Worm (Caenorhabditis elegans) whole organism, young adult: ENCODE results near the gene gsp-1.

Experiments
- B0019.2 ChIP-seq: fragments of 200-800 bp; sonication (Bioruptor generic); conservative IDR thresholded peaks from 2 replicates; pipeline ENCODE4 v1.3.6; 2022; ENCODE audit warnings: missing genetic modification reagents, missing genetic modification characterization, missing compliant biosample characterization
- B0336.3 ChIP-seq: fragments of 200-800 bp; sonication (Bioruptor generic); IDR thresholded peaks from 2 replicates; pipeline ENCODE4 v1.3.6; 2022; ENCODE audit warnings: missing genetic modification characterization, missing compliant biosample characterization
- F22D6.2 ChIP-seq: sonication (generic microtip); optimal IDR thresholded peaks from 2 replicates; lab custom pipeline; 2016; ENCODE audit warnings: mild to moderate bottlenecking, missing genetic modification characterization, missing compliant biosample characterization
- K11D2.4 ChIP-seq: fragments of 200-800 bp; sonication (Bioruptor generic); IDR thresholded peaks from 2 replicates; pipeline ENCODE4 v1.3.6; 2022; ENCODE audit warnings: missing genetic modification reagents, missing genetic modification characterization, missing compliant biosample characterization
- K12H6.12 ChIP-seq: fragments of 200-800 bp; sonication (Bioruptor generic); optimal IDR thresholded peaks from 2 replicates; lab custom pipeline; 2018; ENCODE audit warnings: mild to moderate bottlenecking, missing genetic modification characterization, missing compliant biosample characterization
- T26A5.8 ChIP-seq: sonication (generic microtip); optimal IDR thresholded peaks from 2 replicates; lab custom pipeline; 2016; ENCODE audit warnings: missing genetic modification characterization, missing compliant biosample characterization
- Y53F4B.3 ChIP-seq: fragments of 200-800 bp; sonication (Bioruptor generic); IDR thresholded peaks from 2 replicates; pipeline ENCODE4 v1.3.6; 2022; ENCODE audit warnings: missing genetic modification reagents, missing genetic modification characterization, missing compliant biosample characterization
- Y53G8AR.9 ChIP-seq: fragments of 200-800 bp; sonication (Bioruptor generic); conservative IDR thresholded peaks from 2 replicates; pipeline ENCODE4 v1.3.6; 2022; ENCODE audit warnings: missing genetic modification reagents, missing genetic modification characterization, missing compliant biosample characterization
- ama-1 ChIP-seq, 3 experiments: fragments of 150-350 bp in 1 of 3; sonication (generic microtip) in 2 of 3; optimal IDR thresholded peaks; 2 replicates each; lab custom pipeline; 2014 to 2018; ENCODE audit warnings: missing biosample characterization in 2 of 3, missing genetic modification characterization in 2 of 3, missing genetic modification reagents in 2 of 3
- aptf-3 ChIP-seq: fragments of 200-800 bp; sonication (Bioruptor generic); IDR thresholded peaks from 2 replicates; pipeline ENCODE4 v1.3.6; 2022; ENCODE audit warnings: missing genetic modification characterization, missing compliant biosample characterization
- atf-7 ChIP-seq: sonication (generic microtip); optimal IDR thresholded peaks from 2 replicates; lab custom pipeline; 2017; ENCODE audit warnings: mild to moderate bottlenecking, missing genetic modification characterization, missing compliant biosample characterization
- attf-3 ChIP-seq: fragments of 200-800 bp; sonication (Bioruptor generic); conservative IDR thresholded peaks from 2 replicates; pipeline ENCODE4 v1.3.6; 2022; ENCODE audit warnings: missing genetic modification reagents, missing genetic modification characterization, missing compliant biosample characterization
- attf-5 ChIP-seq: fragments of 200-800 bp; sonication (Bioruptor generic); optimal IDR thresholded peaks from 2 replicates; lab custom pipeline; 2018; ENCODE audit warnings: mild to moderate bottlenecking, missing genetic modification characterization, missing compliant biosample characterization
- cebp-1 ChIP-seq, 2 experiments: fragments of 200-800 bp in 1 of 2; sonication (Bioruptor generic) in 1 of 2; sonication (generic microtip) in 1 of 2; IDR thresholded peaks in 1 of 2; optimal IDR thresholded peaks in 1 of 2; 2 replicates each; pipeline versions ENCODE4 v1.3.6 to Lab custom; 2017 to 2022; ENCODE audit warnings: missing compliant biosample characterization in 2 of 2, missing genetic modification characterization in 2 of 2, mild to moderate bottlenecking in 1 of 2, missing genetic modification reagents in 1 of 2, moderate library complexity in 1 of 2
- cebp-2 ChIP-seq: fragments of 200-800 bp; sonication (Bioruptor generic); IDR thresholded peaks from 2 replicates; pipeline ENCODE4 v1.3.6; 2022; ENCODE audit warnings: missing genetic modification characterization, missing compliant biosample characterization
- ceh-58 ChIP-seq: fragments of 200-800 bp; sonication (Bioruptor generic); IDR thresholded peaks from 2 replicates; pipeline ENCODE4 v1.3.6; 2022; ENCODE audit warnings: missing genetic modification characterization, missing compliant biosample characterization
- dox-1 ChIP-seq: fragments of 200-800 bp; sonication (Bioruptor generic); IDR thresholded peaks from 2 replicates; pipeline ENCODE4 v1.3.6; 2022; ENCODE audit warnings: missing genetic modification reagents, missing genetic modification characterization, missing compliant biosample characterization
- dpl-1 ChIP-seq: fragments of 150-350 bp; optimal IDR thresholded peaks from 2 replicates; lab custom pipeline; 2014; ENCODE audit warnings: missing biosample characterization, missing genetic modification reagents, missing genetic modification characterization
- egrh-3 ChIP-seq: fragments of 200-800 bp; sonication (Bioruptor generic); IDR thresholded peaks from 2 replicates; pipeline ENCODE4 v1.3.6; 2022; ENCODE audit warnings: missing genetic modification reagents, missing genetic modification characterization, missing compliant biosample characterization
- ets-4 ChIP-seq: fragments of 200-800 bp; sonication (Bioruptor generic); optimal IDR thresholded peaks from 2 replicates; lab custom pipeline; 2018; ENCODE audit warnings: mild to moderate bottlenecking, missing genetic modification characterization, missing compliant biosample characterization
- him-1 ChIP-seq: sonication (generic microtip); optimal IDR thresholded peaks from 2 replicates; lab custom pipeline; 2016; ENCODE audit warnings: missing genotype, missing genetic modification reagents, missing genetic modification characterization, missing compliant biosample characterization
- lin-40 ChIP-seq: sonication (generic microtip); optimal IDR thresholded peaks from 2 replicates; lab custom pipeline; 2016; ENCODE audit warnings: missing genetic modification characterization, mild to moderate bottlenecking, missing compliant biosample characterization, missing genotype, missing genetic modification reagents
- lin-54 ChIP-seq: fragments of 200-800 bp; sonication (Bioruptor generic); optimal IDR thresholded peaks from 2 replicates; lab custom pipeline; 2018; ENCODE audit warnings: mild to moderate bottlenecking, missing genetic modification characterization, missing compliant biosample characterization
- lir-1 ChIP-seq: fragments of 200-800 bp; sonication (Bioruptor generic); conservative IDR thresholded peaks from 2 replicates; pipeline ENCODE4 v1.3.6; 2022; ENCODE audit warnings: missing genetic modification reagents, missing genetic modification characterization, missing compliant biosample characterization
- lsl-1 ChIP-seq: fragments of 200-800 bp; sonication (Bioruptor generic); optimal IDR thresholded peaks from 2 replicates; lab custom pipeline; 2018; ENCODE audit warnings: mild to moderate bottlenecking, missing genetic modification characterization, moderate library complexity, missing compliant biosample characterization
- mel-28 ChIP-seq: sonication (generic microtip); optimal IDR thresholded peaks from 2 replicates; lab custom pipeline; 2016; ENCODE audit warnings: borderline replicate concordance, mild to moderate bottlenecking, missing genetic modification characterization, missing compliant biosample characterization
- nhr-27 ChIP-seq: fragments of 200-800 bp; sonication (Bioruptor generic); optimal IDR thresholded peaks from 2 replicates; lab custom pipeline; 2018; ENCODE audit warnings: mild to moderate bottlenecking, missing genetic modification characterization, moderate library complexity, missing compliant biosample characterization
- nhr-80 ChIP-seq: sonication (generic microtip); optimal IDR thresholded peaks from 2 replicates; lab custom pipeline; 2016; ENCODE audit warnings: missing genetic modification characterization, missing compliant biosample characterization
- pbrm-1 ChIP-seq: fragments of 200-800 bp; sonication (Bioruptor generic); IDR thresholded peaks from 2 replicates; pipeline ENCODE4 v1.3.6; 2022; ENCODE audit warnings: missing genetic modification reagents, missing genetic modification characterization, missing compliant biosample characterization
- repo-1 ChIP-seq: sonication (generic microtip); optimal IDR thresholded peaks from 2 replicates; lab custom pipeline; 2017; ENCODE audit warnings: mild to moderate bottlenecking, missing genetic modification characterization, missing compliant biosample characterization
- sea-2 ChIP-seq: fragments of 200-800 bp; sonication (Bioruptor generic); IDR thresholded peaks from 2 replicates; pipeline ENCODE4 v1.3.6; 2022; ENCODE audit warnings: missing genetic modification characterization, missing compliant biosample characterization
- snpc-4 ChIP-seq, 5 experiments: fragments of 150-350 bp in 1 of 5; sonication (generic microtip) in 4 of 5; optimal IDR thresholded peaks; 2 replicates each; lab custom pipeline; 2014 to 2018; ENCODE audit warnings: missing genetic modification characterization in 5 of 5, missing biosample characterization in 3 of 5, antibody characterized with exemption in 2 of 5, mild to moderate bottlenecking in 2 of 5, missing compliant biosample characterization in 2 of 5, missing genotype in 2 of 5, moderate library complexity in 2 of 5, missing genetic modification reagents in 1 of 5
- somi-1 ChIP-seq: fragments of 200-800 bp; sonication (Bioruptor generic); optimal IDR thresholded peaks from 2 replicates; lab custom pipeline; 2018; ENCODE audit warnings: mild to moderate bottlenecking, missing genetic modification characterization, missing compliant biosample characterization
- sptf-2 ChIP-seq: fragments of 200-800 bp; sonication (Bioruptor generic); optimal IDR thresholded peaks from 2 replicates; lab custom pipeline; 2018; ENCODE audit warnings: mild to moderate bottlenecking, missing genetic modification characterization, missing compliant biosample characterization
- tbp1 ChIP-seq: fragments of 200-800 bp; sonication (Bioruptor generic); optimal IDR thresholded peaks from 2 replicates; lab custom pipeline; 2018; ENCODE audit warnings: mild to moderate bottlenecking, missing genetic modification characterization, missing compliant biosample characterization
- zfh-2 ChIP-seq: fragments of 200-800 bp; sonication (Bioruptor generic); conservative IDR thresholded peaks from 2 replicates; pipeline ENCODE4 v1.3.6; 2022; ENCODE audit warnings: missing genetic modification reagents, missing genetic modification characterization, missing compliant biosample characterization
- ztf-22 ChIP-seq: fragments of 200-800 bp; sonication (Bioruptor generic); optimal IDR thresholded peaks from 2 replicates; lab custom pipeline; 2018; ENCODE audit warnings: mild to moderate bottlenecking, missing genetic modification characterization, moderate library complexity, missing compliant biosample characterization
- ztf-25 ChIP-seq: fragments of 200-800 bp; sonication (Bioruptor generic); IDR thresholded peaks from 2 replicates; pipeline ENCODE4 v1.3.6; 2022; ENCODE audit warnings: missing genetic modification reagents, missing genetic modification characterization, missing compliant biosample characterization
- ztf-26 ChIP-seq: sonication (generic microtip); optimal IDR thresholded peaks from 2 replicates; lab custom pipeline; 2017; ENCODE audit warnings: missing genetic modification characterization, missing compliant biosample characterization
- ztf-28 ChIP-seq: fragments of 200-800 bp; sonication (Bioruptor generic); IDR thresholded peaks from 2 replicates; pipeline ENCODE4 v1.3.6; 2022; ENCODE audit warnings: missing genetic modification reagents, missing genetic modification characterization, missing compliant biosample characterization
- ztf-3 ChIP-seq: fragments of 200-800 bp; sonication (Bioruptor generic); optimal IDR thresholded peaks from 2 replicates; lab custom pipeline; 2018; ENCODE audit warnings: mild to moderate bottlenecking, missing genetic modification characterization, missing compliant biosample characterization

The gsp-1 gene

ce11 chrV:10726691-10727090, 44.5 kb downstream of the gsp-1 start:
- no peak for TF ChIP-seq Y53F4B.3 (GFP tag; lab: Robert Waterston, UW)
- peak; percentile 86 for TF ChIP-seq nhr-80

DNA sequence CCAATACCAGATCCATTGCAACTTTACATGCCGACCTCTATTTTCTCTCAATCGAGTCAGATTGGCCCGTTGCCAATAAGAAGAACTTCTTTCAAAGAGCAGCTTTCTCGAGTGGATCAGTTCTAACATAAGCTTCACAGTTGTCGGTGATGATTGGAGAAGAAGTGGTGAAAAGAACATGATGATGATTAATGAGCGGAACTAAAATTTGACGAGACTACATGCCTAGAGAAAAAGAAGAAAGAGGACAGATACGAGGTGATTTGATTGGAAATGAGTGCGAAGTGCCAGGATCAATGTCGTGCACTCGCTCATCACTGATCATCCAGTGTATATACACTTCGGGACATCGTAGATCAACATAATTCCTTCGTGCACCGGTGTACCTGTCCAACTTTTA, 45.4 kb downstream of the gsp-1 start:
- TF ChIP-seq F22D6.2 (tag; lab: Kevin White, UChicago) (no peak), K11D2.4 (GFP tag; lab: Robert Waterston, UW) (0 out of 2 replicates have a peak, but pooled peaks have one; percentile 24), ama-1 (optimal IDR thresholded peaks at IDR 0.05; lab: Kevin White, UChicago) (no peak), ama-1 (GFP tag; optimal IDR thresholded peaks at IDR 0.05; lab: Kevin White, UChicago) (no peak), somi-1 (GFP tag; lab: Kevin White, UChicago) (peak; percentile 26), attf-3 (GFP tag; lab: Robert Waterston, UW) (no peak), sptf-2 (no peak), repo-1 (tag; lab: Kevin White, UChicago) (no peak), nhr-27 (no peak), sea-2 (GFP tag; lab: Robert Waterston, UW) (no peak), lir-1 (GFP tag; lab: Robert Waterston, UW) (no peak), Y53G8AR.9 (0 out of 2 replicates have a peak, but pooled peaks have one; percentile 19)

DNA sequence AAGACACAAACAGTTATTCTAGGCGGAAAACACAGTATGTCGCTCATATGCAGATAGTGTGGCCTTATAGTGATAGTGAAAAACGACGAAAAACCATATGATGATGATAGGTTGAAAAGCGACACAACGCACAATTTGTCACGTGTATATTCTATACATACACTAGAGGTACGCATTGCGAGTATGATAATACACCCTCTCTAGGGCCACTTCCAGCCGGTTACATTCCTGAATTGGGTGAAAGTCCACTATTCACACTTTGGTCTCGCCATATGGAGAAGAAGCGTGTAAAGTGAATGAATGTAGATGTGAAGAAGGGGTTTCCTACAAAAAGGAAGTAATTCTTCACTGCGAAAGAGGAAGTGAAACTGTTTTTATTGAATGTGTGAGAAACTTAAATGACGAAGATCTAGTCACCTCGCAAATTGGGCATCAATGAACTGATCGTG, 47.3 kb downstream of the gsp-1 start:
- peak; percentile 18 for TF ChIP-seq lin-40 (tag; lab: Kevin White, UChicago)
- no peak for TF ChIP-seq him-1 (tag; lab: Kevin White, UChicago)
- no peak for TF ChIP-seq ztf-25 (GFP tag; lab: Robert Waterston, UW)
- TF ChIP-seq B0019.2 (GFP tag; lab: Robert Waterston, UW) = no peak
- TF ChIP-seq ztf-28 (GFP tag; lab: Robert Waterston, UW) = no peak
- TF ChIP-seq ztf-22 (GFP tag; lab: Kevin White, UChicago) = peak; percentile 29
- no peak for TF ChIP-seq egrh-3
- no peak for TF ChIP-seq cebp-2
- peak; percentile 5 for TF ChIP-seq tbp1
- no peak for TF ChIP-seq K12H6.12 (tag; lab: Kevin White, UChicago)
- TF ChIP-seq nhr-80 = peak; percentile 84
- no peak for TF ChIP-seq zfh-2 (GFP tag; lab: Robert Waterston, UW)
- no peak for TF ChIP-seq attf-5 (GFP tag; lab: Kevin White, UChicago)
- TF ChIP-seq mel-28 (tag; lab: Kevin White, UChicago) = no peak
- TF ChIP-seq ets-4 (GFP tag; lab: Kevin White, UChicago) = peak; percentile 35
- no peak for TF ChIP-seq Y53G8AR.9
- TF ChIP-seq pbrm-1 (GFP tag; lab: Robert Waterston, UW) = no peak
- TF ChIP-seq snpc-4 (GFP tag; optimal IDR thresholded peaks at IDR 0.05; lab: Kevin White, UChicago) = no peak
- no peak for TF ChIP-seq snpc-4 (tag; optimal IDR thresholded peaks at IDR 0.05; lab: Kevin White, UChicago)
- no peak for TF ChIP-seq lin-54 (GFP tag; lab: Kevin White, UChicago)
- TF ChIP-seq cebp-1 (GFP tag; IDR thresholded peaks at IDR 0.05; lab: Robert Waterston, UW) = no peak
- TF ChIP-seq cebp-1 (tag; optimal IDR thresholded peaks at IDR 0.05; lab: Kevin White, UChicago) = peak; percentile 38
- no peak for TF ChIP-seq lsl-1
- peak; percentile 15; the same call in 1 of the 2 replicates for TF ChIP-seq dox-1 (GFP tag; lab: Robert Waterston, UW)
- peak; percentile 17 for TF ChIP-seq ztf-26
- no peak for TF ChIP-seq ztf-3 (GFP tag; lab: Kevin White, UChicago)
- TF ChIP-seq ceh-58 (GFP tag; lab: Robert Waterston, UW) = no peak
- no peak for TF ChIP-seq dpl-1 (GFP tag; lab: Kevin White, UChicago)
- TF ChIP-seq B0336.3 (GFP tag; lab: Robert Waterston, UW) = no peak
- no peak for TF ChIP-seq sea-2 (GFP tag; lab: Robert Waterston, UW)
- no peak for TF ChIP-seq aptf-3
- TF ChIP-seq T26A5.8 (tag; lab: Kevin White, UChicago) = no peak
- peak; percentile 51 for TF ChIP-seq atf-7 (tag; lab: Kevin White, UChicago)
- TF ChIP-seq, all 124 proteins: peak for 9
